Worm (Caenorhabditis elegans) whole organism, L4/young adult: ENCODE data around the gene fis-1.

Experiments used
- W03F9.2 ChIP-seq: fragments of 150-350 bp; optimal IDR thresholded peaks from 2 replicates; lab custom pipeline; 2014; ENCODE audit warnings: missing biosample characterization, missing genetic modification characterization
- dao-5 ChIP-seq: sonication (generic microtip); optimal IDR thresholded peaks from 2 replicates; lab custom pipeline; 2016; ENCODE audit warnings: missing genotype, missing genetic modification characterization, moderate library complexity, missing compliant biosample characterization

DNA sequence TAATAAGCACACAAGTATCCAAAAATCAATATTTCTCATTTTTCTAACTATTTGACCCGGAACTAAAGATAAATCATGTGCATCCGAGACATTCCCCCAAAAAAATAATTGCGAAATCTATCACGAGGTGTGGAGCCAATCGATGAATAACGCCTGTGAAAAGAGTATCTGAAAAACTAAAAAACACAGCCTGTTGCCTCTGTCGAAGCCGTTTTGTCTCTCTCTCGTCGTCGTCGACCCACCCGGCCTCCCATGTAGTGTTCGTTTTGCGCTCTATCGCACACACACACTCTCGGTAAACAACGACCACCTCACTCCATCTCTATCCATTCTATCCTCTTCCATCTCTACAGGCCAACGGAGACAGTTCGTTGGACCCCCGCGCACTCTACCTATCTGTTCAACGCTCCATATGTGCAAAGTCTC lies 27.8 kb downstream of the fis-1 start:
- TF ChIP-seq W03F9.2 (tag; lab: Kevin White, UChicago) (peak; percentile 7), dao-5 (peak; percentile 52)
